Fruit fly (Drosophila melanogaster) whole organism, embryonic: ENCODE results near the gene CG14153.

Experiments used
- Adf1 ChIP-seq: fragments of 200-800 bp; sonication (Bioruptor generic); IDR thresholded peaks from 2 replicates; pipeline ENCODE4 v1.3.6; 2022; ENCODE audit warnings: missing biosample characterization, missing genetic modification characterization
- Bdp1 ChIP-seq: fragments of 200-800 bp; sonication (Bioruptor generic); optimal IDR thresholded peaks from 3 replicates; lab custom pipeline; 2016; ENCODE audit warnings: missing biosample characterization, missing genetic modification characterization
- CG10147 ChIP-seq: fragments of 200-800 bp; sonication (Bioruptor generic); optimal IDR thresholded peaks from 2 replicates; lab custom pipeline; 2019; ENCODE audit warnings: missing biosample characterization, mild to moderate bottlenecking, missing genetic modification characterization, moderate library complexity
- CG13424 ChIP-seq: fragments of 200-800 bp; sonication (Bioruptor generic); optimal IDR thresholded peaks from 2 replicates; lab custom pipeline; 2019; ENCODE audit warnings: missing biosample characterization, mild to moderate bottlenecking, missing genetic modification characterization, moderate library complexity
- CG15479 ChIP-seq: fragments of 200-800 bp; sonication (Bioruptor generic); optimal IDR thresholded peaks from 3 replicates; lab custom pipeline; 2019; ENCODE audit warnings: missing biosample characterization, mild to moderate bottlenecking, missing genetic modification characterization, moderate library complexity
- CG1647 ChIP-seq: fragments of 200-800 bp; sonication (Bioruptor generic); optimal IDR thresholded peaks from 3 replicates; lab custom pipeline; 2016; ENCODE audit warnings: missing biosample characterization, missing genetic modification characterization
- CG16815 ChIP-seq: fragments of 200-800 bp; sonication (Bioruptor generic); optimal IDR thresholded peaks from 3 replicates; lab custom pipeline; 2017; ENCODE audit warnings: missing biosample characterization, mild to moderate bottlenecking, missing genetic modification characterization
- CG17802 ChIP-seq: fragments of 200-800 bp; sonication (Bioruptor generic); optimal IDR thresholded peaks from 2 replicates; lab custom pipeline; 2018; ENCODE audit warnings: missing biosample characterization, mild to moderate bottlenecking, missing genetic modification characterization, moderate library complexity
- CG31365 ChIP-seq: fragments of 200-800 bp; sonication (Bioruptor generic); optimal IDR thresholded peaks from 2 replicates; lab custom pipeline; 2018; ENCODE audit warnings: missing biosample characterization, mild to moderate bottlenecking, missing genetic modification characterization
- CG32532 ChIP-seq: fragments of 200-800 bp; sonication (Bioruptor generic); IDR thresholded peaks from 2 replicates; pipeline ENCODE4 v1.3.6; 2022; ENCODE audit warnings: missing biosample characterization, missing genetic modification characterization
- CG32767 ChIP-seq: fragments of 200-800 bp; sonication (Bioruptor generic); IDR thresholded peaks from 2 replicates; pipeline ENCODE4 v1.3.6; 2022; ENCODE audit warnings: missing biosample characterization, missing genetic modification characterization
- CG33557 ChIP-seq: fragments of 200-800 bp; sonication (Bioruptor generic); optimal IDR thresholded peaks from 2 replicates; lab custom pipeline; 2019; ENCODE audit warnings: missing biosample characterization, mild to moderate bottlenecking, missing genetic modification characterization, moderate library complexity
- CG4854 ChIP-seq: fragments of 200-800 bp; sonication (Bioruptor generic); optimal IDR thresholded peaks from 2 replicates; lab custom pipeline; 2016; ENCODE audit warnings: missing biosample characterization, missing genetic modification characterization, inconsistent platforms
- CG6689 ChIP-seq: fragments of 200-800 bp; sonication (Bioruptor generic); IDR thresholded peaks from 2 replicates; pipeline ENCODE4 v1.3.6; 2022; ENCODE audit warnings: missing biosample characterization, missing genetic modification characterization
- CG6765 ChIP-seq: fragments of 200-800 bp; sonication (Bioruptor generic); optimal IDR thresholded peaks from 3 replicates; lab custom pipeline; 2017; ENCODE audit warnings: missing biosample characterization, mild to moderate bottlenecking, missing genetic modification characterization
- CG6813 ChIP-seq: fragments of 200-800 bp; sonication (Bioruptor generic); optimal IDR thresholded peaks from 2 replicates; lab custom pipeline; 2017; ENCODE audit warnings: missing biosample characterization, missing genetic modification characterization, mild to moderate bottlenecking, moderate library complexity, missing genetic modification reagents
- CG7357 ChIP-seq: fragments of 200-800 bp; sonication (Bioruptor generic); IDR thresholded peaks from 3 replicates; pipeline ENCODE4 v1.3.6; 2022; ENCODE audit warnings: missing biosample characterization, missing genetic modification characterization
- CG8089 ChIP-seq: fragments of 200-800 bp; sonication (Bioruptor generic); optimal IDR thresholded peaks from 3 replicates; lab custom pipeline; 2016; ENCODE audit warnings: missing biosample characterization, missing genetic modification characterization
- CkIIα-i1 ChIP-seq: fragments of 200-800 bp; sonication (Bioruptor generic); IDR thresholded peaks from 2 replicates; pipeline ENCODE4 v1.3.6; 2022; ENCODE audit warnings: missing biosample characterization, missing genetic modification characterization
- E2f2 ChIP-seq: fragments of 200-800 bp; sonication (Bioruptor generic); IDR thresholded peaks from 2 replicates; pipeline ENCODE4 v1.3.6; 2022; ENCODE audit warnings: missing biosample characterization, missing genetic modification characterization
- Fer2 ChIP-seq: fragments of 200-800 bp; sonication (Bioruptor generic); optimal IDR thresholded peaks from 2 replicates; lab custom pipeline; 2018; ENCODE audit warnings: missing biosample characterization, mild to moderate bottlenecking, missing genetic modification characterization, moderate library complexity
- Kr ChIP-seq: fragments of 200-800 bp; sonication (Bioruptor generic); optimal IDR thresholded peaks from 2 replicates; lab custom pipeline; 2017; ENCODE audit warnings: missing biosample characterization, mild to moderate bottlenecking, missing genetic modification characterization
- MBD-R2 ChIP-seq: fragments of 200-800 bp; sonication (Bioruptor generic); IDR thresholded peaks from 2 replicates; pipeline ENCODE4 v1.3.6; 2022; ENCODE audit warnings: missing biosample characterization, missing genetic modification characterization
- MTF-1 ChIP-seq: fragments of 200-800 bp; sonication (Bioruptor generic); optimal IDR thresholded peaks from 2 replicates; lab custom pipeline; 2018; ENCODE audit warnings: missing biosample characterization, mild to moderate bottlenecking, missing genetic modification characterization, borderline replicate concordance
- Med ChIP-seq: fragments of 200-800 bp; sonication (Bioruptor generic); peaks from one replicate; lab custom pipeline; 2016; ENCODE audit warnings: missing biosample characterization, missing genetic modification characterization, mild to moderate bottlenecking, inconsistent platforms, moderate library complexity
- Opbp ChIP-seq: fragments of 200-800 bp; sonication (Bioruptor generic); IDR thresholded peaks from 3 replicates; pipeline ENCODE4 v1.3.6; 2022; ENCODE audit warnings: missing biosample characterization, missing genetic modification characterization; ENCODE audit not compliant: partially characterized antibody
- Spps ChIP-seq: fragments of 200-800 bp; sonication (Bioruptor generic); optimal IDR thresholded peaks from 2 replicates; lab custom pipeline; 2018; ENCODE audit warnings: missing biosample characterization, mild to moderate bottlenecking, missing genetic modification characterization
- Sry-δ ChIP-seq: fragments of 200-800 bp; sonication (Bioruptor generic); optimal IDR thresholded peaks from 2 replicates; lab custom pipeline; 2016; ENCODE audit warnings: missing biosample characterization, missing genetic modification characterization
- Taf1 ChIP-seq: fragments of 200-800 bp; sonication (Bioruptor generic); IDR thresholded peaks from 2 replicates; pipeline ENCODE4 v1.3.6; 2022; ENCODE audit warnings: missing biosample characterization, missing genetic modification characterization
- cg ChIP-seq: fragments of 200-800 bp; sonication (Bioruptor generic); optimal IDR thresholded peaks from 3 replicates; lab custom pipeline; 2019; ENCODE audit warnings: missing biosample characterization, mild to moderate bottlenecking, missing genetic modification characterization, moderate library complexity
- dimm ChIP-seq: fragments of 200-800 bp; sonication (Bioruptor generic); IDR thresholded peaks from 2 replicates; pipeline ENCODE4 v1.3.6; 2022; ENCODE audit warnings: missing biosample characterization, missing genetic modification characterization
- dysf ChIP-seq: fragments of 200-800 bp; sonication (Bioruptor generic); IDR thresholded peaks from 3 replicates; pipeline ENCODE4 v1.3.6; 2022; ENCODE audit warnings: missing biosample characterization, missing genetic modification characterization
- en ChIP-seq: fragments of 200-800 bp; sonication (Bioruptor generic); optimal IDR thresholded peaks from 2 replicates; lab custom pipeline; 2016; ENCODE audit warnings: missing biosample characterization, missing genetic modification characterization
- ewg ChIP-seq: fragments of 200-800 bp; sonication (Bioruptor generic); optimal IDR thresholded peaks from 3 replicates; lab custom pipeline; 2017; ENCODE audit warnings: mild to moderate bottlenecking, missing biosample characterization, missing genetic modification reagents, missing genetic modification characterization
- kay ChIP-seq: fragments of 200-800 bp; sonication (Bioruptor generic); optimal IDR thresholded peaks from 2 replicates; lab custom pipeline; 2016; ENCODE audit warnings: missing biosample characterization, missing genetic modification characterization
- lab ChIP-seq: fragments of 200-800 bp; sonication (Bioruptor generic); optimal IDR thresholded peaks from 3 replicates; lab custom pipeline; 2017; ENCODE audit warnings: missing biosample characterization, missing genetic modification characterization, mild to moderate bottlenecking, moderate library complexity, missing genetic modification reagents
- lola ChIP-seq, 3 experiments: fragments of >200 bp in 2 of 3; fragments of 200-800 bp in 1 of 3; sonication (Bioruptor generic) in 1 of 3; optimal IDR thresholded peaks; 2 replicates each; lab custom pipeline; 2017 to 2019; ENCODE audit warnings: missing biosample characterization in 3 of 3, missing genetic modification characterization in 3 of 3, mild to moderate bottlenecking in 1 of 3, moderate library complexity in 1 of 3
- nom ChIP-seq: fragments of 200-800 bp; sonication (Bioruptor generic); optimal IDR thresholded peaks from 2 replicates; lab custom pipeline; 2017; ENCODE audit warnings: missing biosample characterization, missing genetic modification characterization, mild to moderate bottlenecking, moderate library complexity, missing genetic modification reagents
- p53 ChIP-seq: fragments of 200-800 bp; sonication (Bioruptor generic); optimal IDR thresholded peaks from 2 replicates; lab custom pipeline; 2016; ENCODE audit warnings: missing biosample characterization, missing genetic modification characterization
- pan ChIP-seq, 4 experiments: fragments of >200 bp in 3 of 4; fragments of 200-800 bp in 1 of 4; sonication (Bioruptor generic) in 1 of 4; optimal IDR thresholded peaks in 3 of 4; IDR thresholded peaks in 1 of 4; 2 replicates each; pipeline versions ENCODE4 v1.3.6 to Lab custom; 2017 to 2022; ENCODE audit warnings: missing biosample characterization in 2 of 4, missing genetic modification characterization in 2 of 4, mixed read lengths in 1 of 4
- pum ChIP-seq: fragments of 200-800 bp; sonication (Bioruptor generic); optimal IDR thresholded peaks from 2 replicates; lab custom pipeline; 2016; ENCODE audit warnings: missing biosample characterization, missing genetic modification characterization
- run ChIP-seq: fragments of 200-800 bp; sonication (Bioruptor generic); optimal IDR thresholded peaks from 3 replicates; lab custom pipeline; 2018; ENCODE audit warnings: missing biosample characterization, mild to moderate bottlenecking, missing genetic modification characterization
- schlank ChIP-seq: fragments of 200-800 bp; sonication (Bioruptor generic); optimal IDR thresholded peaks from 2 replicates; lab custom pipeline; 2018; ENCODE audit warnings: missing biosample characterization, mild to moderate bottlenecking, missing genetic modification characterization
- sens ChIP-seq: fragments of 200-800 bp; sonication (Bioruptor generic); peaks from one replicate; lab custom pipeline; 2016; ENCODE audit warnings: missing biosample characterization, missing genetic modification characterization
- sna ChIP-seq: fragments of 200-800 bp; sonication (Bioruptor generic); IDR thresholded peaks from 2 replicates; pipeline ENCODE4 v1.3.6; 2022; ENCODE audit warnings: missing biosample characterization, missing genetic modification characterization; ENCODE audit not compliant: partially characterized antibody
- so ChIP-seq: fragments of 200-800 bp; sonication (Bioruptor generic); IDR thresholded peaks from 3 replicates; pipeline ENCODE4 v1.3.6; 2022; ENCODE audit warnings: missing biosample characterization, missing genetic modification characterization
- tna ChIP-seq: fragments of 200-800 bp; sonication (Bioruptor generic); IDR thresholded peaks from 2 replicates; pipeline ENCODE4 v1.3.6; 2022; ENCODE audit warnings: missing biosample characterization, missing genetic modification characterization; ENCODE audit not compliant: partially characterized antibody
- twi ChIP-seq: fragments of 200-800 bp; optimal IDR thresholded peaks from 2 replicates; lab custom pipeline; 2019; ENCODE audit warnings: missing biosample characterization, mild to moderate bottlenecking, missing genetic modification characterization, moderate library complexity
- vvl ChIP-seq: fragments of 200-800 bp; sonication (Bioruptor generic); IDR thresholded peaks from 2 replicates; pipeline ENCODE4 v1.3.6; 2022; ENCODE audit warnings: missing biosample characterization, missing genetic modification characterization

CG14153 gene

dm6 chr3L:10683899-10684340 lies 40.6 kb downstream of the CG14153 start (continued):
- TF ChIP-seq CG32532 (GFP tag; lab: Robert Waterston, UW) (peak; percentile 78), Med (GFP tag; lab: Kevin White, UChicago) (peak; percentile 97), tna (GFP tag; lab: Robert Waterston, UW) (no peak), CG1647 (GFP tag; lab: Kevin White, UChicago) (peak; percentile 64), CG32767 (peak; percentile 54; the same call in 1 of the 2 replicates), CG8089 (GFP tag; lab: Kevin White, UChicago) (no peak), CG4854 (peak; percentile 58), pum (GFP tag; lab: Kevin White, UChicago) (peak; percentile 80), MBD-R2 (GFP tag; lab: Robert Waterston, UW) (no peak; the same call in 1 of the 2 replicates), MTF-1 (peak; percentile 52), Taf1 (GFP tag; lab: Robert Waterston, UW) (no peak), so (GFP tag; lab: Robert Waterston, UW) (peak; percentile 72; the same call in 1 of the 3 replicates), lab (GFP tag; lab: Kevin White, UChicago) (peak; percentile 74), CG6813 (GFP tag; lab: Kevin White, UChicago) (no peak), CG13424 (peak; percentile 59), CG7357 (peak; percentile 62; the same call in 1 of the 3 replicates), Spps (tag; lab: Kevin White, UChicago) (no peak), Opbp (GFP tag; lab: Robert Waterston, UW) (no peak), CG33557 (no peak), CG6689 (peak; percentile 69; the same call in 1 of the 2 replicates), CG6765 (GFP tag; lab: Kevin White, UChicago) (peak; percentile 39), run (tag; lab: Kevin White, UChicago) (peak; percentile 24), Sry-δ (GFP tag; lab: Kevin White, UChicago) (peak; percentile 11), dimm (GFP tag; lab: Robert Waterston, UW) (no peak), pan (optimal IDR thresholded peaks at IDR 0.05; lab: Kevin White, UChicago) (no peak), pan (GFP tag; optimal IDR thresholded peaks at IDR 0.05 in 1 of 2, IDR thresholded peaks at IDR 0.05 in 1 of 2) (peak in 1 of 2 experiments; percentile 81), CG31365 (no peak), sens (GFP tag; lab: Kevin White, UChicago) (peak; percentile 93), vvl (GFP tag; lab: Robert Waterston, UW) (peak; percentile 58; the same call in 1 of the 2 replicates), Kr (no peak), nom (GFP tag; lab: Kevin White, UChicago) (no peak), CG16815 (peak; percentile 35), CG17802 (tag; lab: Kevin White, UChicago) (peak; percentile 58), lola (GFP tag; optimal IDR thresholded peaks at IDR 0.05; lab: Kevin White, UChicago) (peak in 1 of 3 experiments; percentile 23), Fer2 (tag; lab: Kevin White, UChicago) (peak; percentile 16), twi (no peak), CkIIα-i1 (GFP tag; lab: Robert Waterston, UW) (no peak), Bdp1 (GFP tag; lab: Kevin White, UChicago) (peak; percentile 9), en (GFP tag; lab: Kevin White, UChicago) (peak; percentile 36), E2f2 (peak; percentile 49; the same call in 1 of the 2 replicates), kay (GFP tag; lab: Kevin White, UChicago) (no peak), ewg (GFP tag; lab: Kevin White, UChicago) (peak; percentile 33), sna (GFP tag; lab: Robert Waterston, UW) (0 out of 2 replicates have a peak, but pooled peaks have one; percentile 15), CG15479 (GFP tag; lab: Kevin White, UChicago) (no peak), Adf1 (GFP tag; lab: Robert Waterston, UW) (no peak), CG10147 (GFP tag; lab: Kevin White, UChicago) (peak; percentile 54), dysf (GFP tag; lab: Robert Waterston, UW) (peak; percentile 80), schlank (tag; lab: Kevin White, UChicago) (no peak), cg (GFP tag; lab: Kevin White, UChicago) (no peak), p53 (GFP tag; lab: Kevin White, UChicago) (no peak)
